Worm (Caenorhabditis elegans) whole organism, early embryonic: Measurements from ENCODE around the gene C27H5.2.
A peak's percentile ranks its signal among the peaks of the same experiment; 100 is the strongest.

Experiments used
- B0310.2 ChIP-seq: sonication (generic microtip); optimal IDR thresholded peaks from 2 replicates; lab custom pipeline; 2016; ENCODE audit warnings: mild to moderate bottlenecking, missing genetic modification characterization, missing compliant biosample characterization
- F13C5.2 ChIP-seq: sonication (generic microtip); optimal IDR thresholded peaks from 2 replicates; lab custom pipeline; 2017; ENCODE audit warnings: mild to moderate bottlenecking, missing genetic modification characterization, inconsistent platforms, missing compliant biosample characterization
- aly-1 ChIP-seq: sonication (generic microtip); optimal IDR thresholded peaks from 2 replicates; lab custom pipeline; 2016; ENCODE audit warnings: missing genetic modification characterization, missing compliant biosample characterization
- ama-1 ChIP-seq: fragments of 150-350 bp; optimal IDR thresholded peaks from 2 replicates; lab custom pipeline; 2014
- ceh-13 ChIP-seq: fragments of 200-800 bp; sonication (Bioruptor generic); optimal IDR thresholded peaks from 2 replicates; lab custom pipeline; 2018; ENCODE audit warnings: mild to moderate bottlenecking, missing genetic modification characterization, missing compliant biosample characterization
- ceh-36 ChIP-seq: sonication (generic microtip); optimal IDR thresholded peaks from 2 replicates; lab custom pipeline; 2016; ENCODE audit warnings: missing genetic modification characterization, inconsistent platforms, missing compliant biosample characterization
- ets-7 ChIP-seq: sonication (generic microtip); optimal IDR thresholded peaks from 2 replicates; lab custom pipeline; 2016; ENCODE audit warnings: missing genotype, missing genetic modification characterization, missing compliant biosample characterization
- flt-1 ChIP-seq: fragments of 200-800 bp; sonication (Bioruptor generic); IDR thresholded peaks from 2 replicates; pipeline ENCODE4 v1.3.6; 2022; ENCODE audit warnings: missing genetic modification characterization, missing compliant biosample characterization
- hmbx-1 ChIP-seq: sonication (generic microtip); optimal IDR thresholded peaks from 2 replicates; lab custom pipeline; 2016; ENCODE audit warnings: mild to moderate bottlenecking, missing genetic modification characterization, missing compliant biosample characterization
- hmg-4 ChIP-seq: fragments of 200-800 bp; sonication (Bioruptor generic); optimal IDR thresholded peaks from 2 replicates; lab custom pipeline; 2018; ENCODE audit warnings: mild to moderate bottlenecking, missing genetic modification characterization, missing compliant biosample characterization
- hnd-1 ChIP-seq: sonication (generic microtip); optimal IDR thresholded peaks from 2 replicates; lab custom pipeline; 2016; ENCODE audit warnings: missing genetic modification characterization, missing compliant biosample characterization
- pes-1 ChIP-seq: fragments of 200-800 bp; sonication (Bioruptor generic); IDR thresholded peaks from 2 replicates; pipeline ENCODE4 v1.3.6; 2022; ENCODE audit warnings: missing genetic modification reagents, missing genetic modification characterization, missing compliant biosample characterization
- scrt-1 ChIP-seq: fragments of 200-800 bp; sonication (Bioruptor generic); IDR thresholded peaks from 2 replicates; pipeline ENCODE4 v1.3.6; 2022; ENCODE audit warnings: missing genetic modification characterization, missing compliant biosample characterization
- sea-1 ChIP-seq: fragments of 200-800 bp; sonication (Bioruptor generic); conservative IDR thresholded peaks from 2 replicates; pipeline ENCODE4 v1.3.6; 2022; ENCODE audit warnings: missing genetic modification characterization, missing compliant biosample characterization
- tbx-11 ChIP-seq: fragments of 200-800 bp; sonication (Bioruptor generic); IDR thresholded peaks from 2 replicates; pipeline ENCODE4 v1.3.6; 2022; ENCODE audit warnings: missing genetic modification characterization, missing compliant biosample characterization
- tbx-37 ChIP-seq: fragments of 200-800 bp; sonication (Bioruptor generic); conservative IDR thresholded peaks from 2 replicates; pipeline ENCODE4 v1.3.6; 2022; ENCODE audit warnings: missing genetic modification reagents, missing genetic modification characterization, missing compliant biosample characterization
- tra-4 ChIP-seq: sonication (generic microtip); optimal IDR thresholded peaks from 2 replicates; lab custom pipeline; 2017; ENCODE audit warnings: missing genetic modification characterization, missing compliant biosample characterization

C27H5.2 gene

ce11 chrII:7197434-7197833 is 42.1 kb downstream of the C27H5.2 start:
- TF ChIP-seq sea-1 (GFP tag; lab: Robert Waterston, UW), result no peak
- TF ChIP-seq aly-1, result no peak

ce11 chrII:7199308-7199707 is 43.9 kb downstream of the C27H5.2 start, which contains the start of gene E04F6.6:
TSS of gene E04F6.6 (minus strand) at chrII:7199565.
- TF ChIP-seq pes-1 (GFP tag; lab: Robert Waterston, UW) (no peak), hnd-1 (tag; lab: Kevin White, UChicago) (no peak), scrt-1 (GFP tag; lab: Robert Waterston, UW) (no peak), aly-1 (no peak), sea-1 (GFP tag; lab: Robert Waterston, UW) (no peak), tra-4 (tag; lab: Kevin White, UChicago) (no peak), F13C5.2 (tag; lab: Kevin White, UChicago) (no peak), ceh-13 (GFP tag; lab: Kevin White, UChicago) (no peak), hmg-4 (GFP tag; lab: Kevin White, UChicago) (no peak), ama-1 (lab: Kevin White, UChicago) (no peak), tbx-11 (GFP tag; lab: Robert Waterston, UW) (no peak)

- TF ChIP-seq hmg-4 (GFP tag; lab: Kevin White, UChicago) (peak; percentile 99), ceh-36 (tag; lab: Kevin White, UChicago) (peak; percentile 85), ets-7 (tag; lab: Kevin White, UChicago) (peak; percentile 82), scrt-1 (GFP tag; lab: Robert Waterston, UW) (peak; percentile 90), pes-1 (GFP tag; lab: Robert Waterston, UW) (peak; percentile 93), F13C5.2 (tag; lab: Kevin White, UChicago) (peak; percentile 94), ceh-13 (GFP tag; lab: Kevin White, UChicago) (peak; percentile 90), hnd-1 (tag; lab: Kevin White, UChicago) (peak; percentile 75), tbx-37 (GFP tag; lab: Robert Waterston, UW) (peak; percentile 92), tbx-11 (GFP tag; lab: Robert Waterston, UW) (peak; percentile 93), hmbx-1 (tag; lab: Kevin White, UChicago) (peak; percentile 62), B0310.2 (tag; lab: Kevin White, UChicago) (peak; percentile 85), aly-1 (peak; percentile 89), tra-4 (tag; lab: Kevin White, UChicago) (peak; percentile 83), flt-1 (GFP tag; lab: Robert Waterston, UW) (peak; percentile 89), ama-1 (lab: Kevin White, UChicago) (no peak), sea-1 (GFP tag; lab: Robert Waterston, UW) (peak; percentile 93)
Observed at ce11 chrII:7200051-7200599, 44.7 kb downstream of the C27H5.2 start, which contains the start of gene pcrg-1. TSS of gene pcrg-1 (plus strand) at chrII:7200549.

- no peak for TF ChIP-seq ceh-36 (tag; lab: Kevin White, UChicago)
- TF ChIP-seq B0310.2 (tag; lab: Kevin White, UChicago), result no peak
- TF ChIP-seq tra-4 (tag; lab: Kevin White, UChicago), result no peak
- no peak for TF ChIP-seq F13C5.2 (tag; lab: Kevin White, UChicago)
- no peak for TF ChIP-seq scrt-1 (GFP tag; lab: Robert Waterston, UW)
- no peak for TF ChIP-seq aly-1
- no peak for TF ChIP-seq sea-1 (GFP tag; lab: Robert Waterston, UW)
- TF ChIP-seq tbx-37 (GFP tag; lab: Robert Waterston, UW), result no peak
- TF ChIP-seq ama-1 (lab: Kevin White, UChicago), result no peak
- no peak for TF ChIP-seq ceh-13 (GFP tag; lab: Kevin White, UChicago)
- TF ChIP-seq hmg-4 (GFP tag; lab: Kevin White, UChicago), result no peak
- no peak for TF ChIP-seq tbx-11 (GFP tag; lab: Robert Waterston, UW)
- no peak for TF ChIP-seq flt-1 (GFP tag; lab: Robert Waterston, UW)
- no peak for TF ChIP-seq ets-7 (tag; lab: Kevin White, UChicago)
- TF ChIP-seq hmbx-1 (tag; lab: Kevin White, UChicago), result no peak
- TF ChIP-seq pes-1 (GFP tag; lab: Robert Waterston, UW), result no peak
Observed at ce11 chrII:7203110-7203509, 47.7 kb downstream of the C27H5.2 start, which contains the start of gene srd-56. TSS of gene srd-56 (minus strand) at chrII:7203210.

ce11 chrII:7204951-7205350 is 49.6 kb downstream of the C27H5.2 start, which contains the start of gene srd-58:
TSS of gene srd-58 (minus strand) at chrII:7205051.
- no peak for TF ChIP-seq scrt-1 (GFP tag; lab: Robert Waterston, UW)
- TF ChIP-seq tra-4 (tag; lab: Kevin White, UChicago), result no peak
- TF ChIP-seq ceh-13 (GFP tag; lab: Kevin White, UChicago), result no peak
- no peak for TF ChIP-seq tbx-11 (GFP tag; lab: Robert Waterston, UW)
- no peak for TF ChIP-seq aly-1
- TF ChIP-seq tbx-37 (GFP tag; lab: Robert Waterston, UW), result no peak
- no peak for TF ChIP-seq pes-1 (GFP tag; lab: Robert Waterston, UW)
- no peak for TF ChIP-seq ceh-36 (tag; lab: Kevin White, UChicago)
- no peak for TF ChIP-seq flt-1 (GFP tag; lab: Robert Waterston, UW)
- no peak for TF ChIP-seq B0310.2 (tag; lab: Kevin White, UChicago)
- no peak for TF ChIP-seq F13C5.2 (tag; lab: Kevin White, UChicago)
- no peak for TF ChIP-seq hmg-4 (GFP tag; lab: Kevin White, UChicago)
- no peak for TF ChIP-seq hmbx-1 (tag; lab: Kevin White, UChicago)

ce11 chrII:7205388-7205787 is 50.0 kb downstream of the C27H5.2 start, which contains the start of gene srd-59:
TSS of gene srd-59 (plus strand) at chrII:7205688.
- TF ChIP-seq sea-1 (GFP tag; lab: Robert Waterston, UW) (no peak), flt-1 (GFP tag; lab: Robert Waterston, UW) (no peak), ceh-13 (GFP tag; lab: Kevin White, UChicago) (no peak), B0310.2 (tag; lab: Kevin White, UChicago) (no peak), tbx-37 (GFP tag; lab: Robert Waterston, UW) (no peak), aly-1 (no peak), ama-1 (lab: Kevin White, UChicago) (no peak), hmg-4 (GFP tag; lab: Kevin White, UChicago) (no peak), ets-7 (tag; lab: Kevin White, UChicago) (no peak), tbx-11 (GFP tag; lab: Robert Waterston, UW) (no peak), ceh-36 (tag; lab: Kevin White, UChicago) (no peak)
